Worm (Caenorhabditis elegans) whole organism, L3 larva: Measurements from ENCODE around the gene C09H10.9.

ENCODE experiments used
- ceh-16 ChIP-seq: sonication (generic microtip); optimal IDR thresholded peaks from 2 replicates; lab custom pipeline; 2017; ENCODE audit warnings: missing biosample characterization, missing genetic modification characterization
- ceh-9 ChIP-seq: sonication (generic microtip); optimal IDR thresholded peaks from 2 replicates; lab custom pipeline; 2018; ENCODE audit warnings: missing biosample characterization, missing genetic modification characterization

- no peak for TF ChIP-seq ceh-9 (tag; lab: Kevin White, UChicago)
- TF ChIP-seq ceh-16 (tag; lab: Kevin White, UChicago), result no peak
Observed at ce11 chrII:11104162-11104561, at the start of gene C09H10.9.
